Worm (Caenorhabditis elegans) whole organism, midembryonic: ENCODE results near the gene orc-2.
"Not testable (repeated sequence)": the region's sequence is repeated elsewhere in the genome, so short reads cannot be mapped to it uniquely, and the experiment has no call there.

Source experiments
- T22C8.4 ChIP-seq: fragments of 200-800 bp; sonication (Bioruptor generic); IDR thresholded peaks from 2 replicates; pipeline ENCODE4 v1.3.6; 2022; ENCODE audit warnings: missing genetic modification characterization, missing compliant biosample characterization
- cog-1 ChIP-seq: sonication (generic microtip); optimal IDR thresholded peaks from 2 replicates; lab custom pipeline; 2016; ENCODE audit warnings: missing genetic modification characterization, missing compliant biosample characterization
- flt-1 ChIP-seq: fragments of 200-800 bp; sonication (Bioruptor generic); IDR thresholded peaks from 2 replicates; pipeline ENCODE4 v1.3.6; 2022; ENCODE audit warnings: missing genetic modification characterization, missing compliant biosample characterization
- klf-2 ChIP-seq: fragments of 200-800 bp; sonication (Bioruptor generic); conservative IDR thresholded peaks from 2 replicates; pipeline ENCODE4 v1.3.6; 2022; ENCODE audit warnings: missing genetic modification reagents, missing genetic modification characterization, missing compliant biosample characterization
- med-1 ChIP-seq: sonication (generic microtip); optimal IDR thresholded peaks from 2 replicates; lab custom pipeline; 2017; ENCODE audit warnings: missing genetic modification characterization, mild to moderate bottlenecking, missing compliant biosample characterization, antibody characterized with exemption, missing genetic modification reagents; ENCODE audit not compliant: insufficient read depth
- ref-1 ChIP-seq: fragments of 200-800 bp; sonication (Bioruptor generic); conservative IDR thresholded peaks from 2 replicates; pipeline ENCODE4 v1.3.6; 2022; ENCODE audit warnings: missing genetic modification reagents, missing genetic modification characterization, missing compliant biosample characterization
- tab-1 ChIP-seq: fragments of 200-800 bp; sonication (Bioruptor generic); IDR thresholded peaks from 2 replicates; pipeline ENCODE4 v1.3.6; 2022; ENCODE audit warnings: missing genetic modification characterization, missing compliant biosample characterization
- ztf-23 ChIP-seq: fragments of 200-800 bp; sonication (Bioruptor generic); IDR thresholded peaks from 2 replicates; pipeline ENCODE4 v1.3.6; 2022; ENCODE audit warnings: missing genetic modification reagents, missing genetic modification characterization, missing compliant biosample characterization
- ztf-29 ChIP-seq: fragments of 200-800 bp; sonication (Bioruptor generic); IDR thresholded peaks from 2 replicates; pipeline ENCODE4 v1.3.6; 2022; ENCODE audit warnings: missing genetic modification reagents, missing genetic modification characterization, missing compliant biosample characterization

The orc-2 gene

DNA sequence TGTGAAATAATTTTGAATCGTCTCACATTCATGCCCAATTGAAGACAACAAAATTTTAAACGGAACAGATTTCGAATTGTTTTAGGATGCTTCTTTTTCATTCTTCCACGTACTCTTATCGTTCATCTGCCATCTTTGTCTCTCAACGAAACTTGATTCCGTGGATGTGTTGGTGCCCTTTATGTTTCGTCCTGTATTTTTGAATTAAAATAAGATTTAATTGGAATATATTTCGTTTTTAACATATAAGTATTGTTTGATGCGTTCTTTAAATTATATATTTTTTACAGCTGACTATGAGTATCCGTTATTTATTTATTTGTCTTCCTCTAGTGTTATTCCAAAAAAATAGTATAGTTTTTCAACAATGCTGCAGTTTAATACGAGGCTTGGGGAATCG, 28.4 kb downstream of the orc-2 start, which contains the start of gene gly-1:
Gene gly-1, minus strand, starts transcription at position 101 of the 400 bp plus-strand sequence.
- TF ChIP-seq flt-1, result no peak
- TF ChIP-seq T22C8.4 (GFP tag; lab: Robert Waterston, UW), result no peak
- no peak for TF ChIP-seq cog-1 (tag; lab: Kevin White, UChicago)
- no peak for TF ChIP-seq tab-1
- TF ChIP-seq klf-2 (GFP tag; lab: Robert Waterston, UW), result no peak
- TF ChIP-seq ztf-23 (GFP tag; lab: Robert Waterston, UW), result no peak
- no peak for TF ChIP-seq ztf-29 (GFP tag; lab: Robert Waterston, UW)
- TF ChIP-seq med-1 (GFP tag; lab: Kevin White, UChicago), result no peak
- TF ChIP-seq ref-1, result no peak

DNA sequence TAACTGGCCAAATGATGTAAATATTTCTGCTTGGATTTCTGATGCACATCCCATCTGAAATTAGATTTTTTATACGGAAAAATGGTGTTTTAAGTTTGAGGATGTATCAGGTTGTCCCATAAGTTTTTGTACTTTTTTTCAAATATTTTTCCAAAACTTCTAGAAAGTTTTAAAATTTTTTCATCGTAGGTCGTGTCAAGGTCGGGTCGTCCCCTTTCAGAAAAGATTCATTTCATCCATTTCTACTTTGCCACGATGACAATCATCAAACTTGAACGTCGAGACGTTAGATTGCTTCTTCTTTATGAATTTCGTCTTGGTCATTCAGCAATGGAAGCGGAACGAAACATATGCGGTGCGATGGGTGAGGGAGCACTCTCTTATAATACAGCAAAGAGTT, 30.6 kb downstream of the orc-2 start, which contains the start of gene sra-12:
Gene sra-12, minus strand, starts transcription at position 101 of the 400 bp plus-strand sequence.
- not testable (repeated sequence) for TF ChIP-seq ztf-23 (GFP tag; lab: Robert Waterston, UW); med-1 (GFP tag; lab: Kevin White, UChicago); klf-2 (GFP tag; lab: Robert Waterston, UW)

DNA sequence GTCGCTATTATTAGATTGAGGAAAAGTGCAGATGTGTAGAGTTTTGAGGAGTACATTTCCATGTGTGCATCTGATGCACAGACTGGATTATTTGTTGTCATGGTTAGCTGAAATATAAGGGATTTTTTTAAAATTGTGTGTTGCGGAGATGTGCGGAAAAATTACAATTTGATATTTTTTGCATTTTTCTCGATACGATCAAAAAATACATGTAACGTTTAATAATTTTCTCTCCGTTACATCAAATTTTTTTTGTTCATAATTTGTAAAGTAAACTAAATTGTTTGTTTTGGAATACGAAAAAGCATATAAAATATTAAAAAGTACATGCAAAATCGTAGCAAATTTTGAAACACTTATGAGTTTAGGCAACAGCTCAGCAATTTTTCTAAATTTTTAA, 36.5 kb downstream of the orc-2 start, which contains the start of gene sra-11:
Gene sra-11, minus strand, starts transcription at position 101 of the 400 bp plus-strand sequence.
- no peak for TF ChIP-seq tab-1
- TF ChIP-seq T22C8.4 (GFP tag; lab: Robert Waterston, UW), result no peak

- TF ChIP-seq cog-1 (tag; lab: Kevin White, UChicago), result no peak
- no peak for TF ChIP-seq T22C8.4 (GFP tag; lab: Robert Waterston, UW)
Measured at ce11 chrII:10912995-10913394, 39.3 kb downstream of the orc-2 start.

- TF ChIP-seq flt-1, result no peak
- no peak for TF ChIP-seq klf-2 (GFP tag; lab: Robert Waterston, UW)
- TF ChIP-seq cog-1 (tag; lab: Kevin White, UChicago), result no peak
- no peak for TF ChIP-seq ztf-29 (GFP tag; lab: Robert Waterston, UW)
- TF ChIP-seq tab-1, result no peak
- TF ChIP-seq ref-1, result no peak
- no peak for TF ChIP-seq ztf-23 (GFP tag; lab: Robert Waterston, UW)
- TF ChIP-seq T22C8.4 (GFP tag; lab: Robert Waterston, UW), result no peak
Measured at ce11 chrII:10914366-10914765, 40.6 kb downstream of the orc-2 start, which contains the start of gene F44F4.15. F44F4.15 (plus strand) TSS chrII:10914666.

ce11 chrII:10915732-10916131, 42.0 kb downstream of the orc-2 start, which contains the start of gene F44F4.9:
F44F4.9 (minus strand) TSS chrII:10915832.
- no peak for TF ChIP-seq klf-2 (GFP tag; lab: Robert Waterston, UW)
- TF ChIP-seq ref-1, result no peak
- TF ChIP-seq ztf-29 (GFP tag; lab: Robert Waterston, UW), result no peak
- TF ChIP-seq cog-1 (tag; lab: Kevin White, UChicago), result no peak
- no peak for TF ChIP-seq T22C8.4 (GFP tag; lab: Robert Waterston, UW)
- TF ChIP-seq tab-1, result no peak
- no peak for TF ChIP-seq med-1 (GFP tag; lab: Kevin White, UChicago)
- no peak for TF ChIP-seq ztf-23 (GFP tag; lab: Robert Waterston, UW)
- no peak for TF ChIP-seq flt-1

ce11 chrII:10917174-10917573, 43.4 kb downstream of the orc-2 start, which contains the start of gene F44F4.10:
F44F4.10 (minus strand) TSS chrII:10917274.
- TF ChIP-seq T22C8.4 (GFP tag; lab: Robert Waterston, UW) (no peak), ref-1 (no peak), ztf-23 (GFP tag; lab: Robert Waterston, UW) (no peak), flt-1 (no peak), klf-2 (GFP tag; lab: Robert Waterston, UW) (no peak), ztf-29 (GFP tag; lab: Robert Waterston, UW) (no peak), med-1 (GFP tag; lab: Kevin White, UChicago) (no peak), tab-1 (no peak)

- TF ChIP-seq flt-1, result no peak
- TF ChIP-seq ztf-29 (GFP tag; lab: Robert Waterston, UW), result no peak
- no peak for TF ChIP-seq cog-1 (tag; lab: Kevin White, UChicago)
- TF ChIP-seq ref-1, result no peak
- no peak for TF ChIP-seq tab-1
Measured at ce11 chrII:10918293-10918756, 44.6 kb downstream of the orc-2 start, which contains the start of gene tba-4. tba-4 (plus strand) TSS chrII:10918706.

ce11 chrII:10922874-10923273, 49.1 kb downstream of the orc-2 start, which contains the start of gene Y19D2B.1:
Y19D2B.1 (minus strand) TSS chrII:10922974.
- not testable (repeated sequence) for TF ChIP-seq cog-1 (tag; lab: Kevin White, UChicago); tab-1; T22C8.4 (GFP tag; lab: Robert Waterston, UW)

- TF ChIP-seq ref-1, result no peak
- TF ChIP-seq med-1 (GFP tag; lab: Kevin White, UChicago), result no peak
- TF ChIP-seq cog-1 (tag; lab: Kevin White, UChicago), result no peak
- TF ChIP-seq ztf-29 (GFP tag; lab: Robert Waterston, UW), result no peak
- no peak for TF ChIP-seq tab-1
- no peak for TF ChIP-seq T22C8.4 (GFP tag; lab: Robert Waterston, UW)
- no peak for TF ChIP-seq klf-2 (GFP tag; lab: Robert Waterston, UW)
- no peak for TF ChIP-seq flt-1
Measured at ce11 chrII:10923948-10924347, 50.2 kb downstream of the orc-2 start, which contains the start of gene Y19D2B.2. Y19D2B.2 (plus strand) TSS chrII:10924248.

ce11 chrII:10924669-10925068, 50.9 kb downstream of the orc-2 start:
- TF ChIP-seq T22C8.4 (GFP tag; lab: Robert Waterston, UW) (no peak), flt-1 (no peak), ref-1 (no peak), ztf-23 (GFP tag; lab: Robert Waterston, UW) (no peak), cog-1 (tag; lab: Kevin White, UChicago) (no peak), klf-2 (GFP tag; lab: Robert Waterston, UW) (no peak), ztf-29 (GFP tag; lab: Robert Waterston, UW) (no peak), med-1 (GFP tag; lab: Kevin White, UChicago) (no peak), tab-1 (no peak)
